Worm (Caenorhabditis elegans) whole organism, late embryonic: ENCODE results near the gene fbxa-214.
"Not testable (repeated sequence)": the region's sequence is repeated elsewhere in the genome, so short reads cannot be mapped to it uniquely, and the experiment has no call there.

ENCODE experiments used
- F13H6.1 ChIP-seq: sonication (generic microtip); optimal IDR thresholded peaks from 2 replicates; lab custom pipeline; 2016; ENCODE audit warnings: missing genetic modification characterization, missing compliant biosample characterization
- ceh-48 ChIP-seq: sonication (generic microtip); optimal IDR thresholded peaks from 2 replicates; lab custom pipeline; 2016; ENCODE audit warnings: missing genetic modification characterization, inconsistent platforms, missing compliant biosample characterization
- mec-3 ChIP-seq: sonication (generic microtip); optimal IDR thresholded peaks from 2 replicates; lab custom pipeline; 2016; ENCODE audit warnings: borderline replicate concordance, missing genetic modification characterization, missing compliant biosample characterization

ce11 chrV:6038405-6039151 lies 31.3 kb downstream of the fbxa-214 start, which contains the start of gene F29G9.1:
- not testable (repeated sequence) for TF ChIP-seq mec-3 (tag; lab: Kevin White, UChicago); ceh-48; F13H6.1 (tag; lab: Kevin White, UChicago)
